Fruit fly (Drosophila melanogaster) whole organism, adult: ENCODE results near the gene CG31954.

Source experiments
- CG11617 ChIP-seq: fragments of 200-800 bp; sonication (Bioruptor generic); optimal IDR thresholded peaks from 2 replicates; lab custom pipeline; 2017; ENCODE audit warnings: mild to moderate bottlenecking, missing biosample characterization, missing genetic modification reagents, missing genetic modification characterization
- CG12768 ChIP-seq: fragments of 200-800 bp; sonication (Bioruptor generic); optimal IDR thresholded peaks from 2 replicates; lab custom pipeline; 2017; ENCODE audit warnings: missing biosample characterization, missing genetic modification characterization, mild to moderate bottlenecking, moderate library complexity, missing genetic modification reagents
- CG14711 ChIP-seq: fragments of 200-800 bp; sonication (Bioruptor generic); optimal IDR thresholded peaks from 2 replicates; lab custom pipeline; 2018; ENCODE audit warnings: missing biosample characterization, mild to moderate bottlenecking, missing genetic modification characterization, moderate library complexity
- CG1620 ChIP-seq: fragments of 200-800 bp; sonication (Bioruptor generic); optimal IDR thresholded peaks from 2 replicates; lab custom pipeline; 2016; ENCODE audit warnings: missing biosample characterization, missing genetic modification characterization
- CG7045 ChIP-seq: fragments of 200-800 bp; sonication (Bioruptor generic); optimal IDR thresholded peaks from 2 replicates; lab custom pipeline; 2017; ENCODE audit warnings: missing biosample characterization, mild to moderate bottlenecking, missing genetic modification characterization
- Mnt ChIP-seq: fragments of 200-800 bp; sonication (Bioruptor generic); optimal IDR thresholded peaks from 2 replicates; lab custom pipeline; 2016; ENCODE audit warnings: missing biosample characterization, mild to moderate bottlenecking, missing genetic modification characterization
- bab1 ChIP-seq: fragments of 200-800 bp; sonication (Bioruptor generic); optimal IDR thresholded peaks from 3 replicates; lab custom pipeline; 2019; ENCODE audit warnings: missing biosample characterization, mild to moderate bottlenecking, missing genetic modification characterization, moderate library complexity
- cic ChIP-seq: fragments of 200-800 bp; sonication (Bioruptor generic); optimal IDR thresholded peaks from 2 replicates; lab custom pipeline; 2017; ENCODE audit warnings: missing biosample characterization, mild to moderate bottlenecking, missing genetic modification characterization, moderate library complexity
- cnc ChIP-seq, 2 experiments: fragments of >200 bp; optimal IDR thresholded peaks; 2 replicates each; lab custom pipeline; 2017
- kay ChIP-seq: fragments of 200-800 bp; sonication (Bioruptor generic); peaks from one replicate; lab custom pipeline; 2016; ENCODE audit warnings: missing biosample characterization, missing genetic modification characterization, borderline replicate concordance
- ovo ChIP-seq: fragments of 200-800 bp; sonication (Bioruptor generic); optimal IDR thresholded peaks from 2 replicates; lab custom pipeline; 2016; ENCODE audit warnings: missing biosample characterization, missing genetic modification characterization
- tj ChIP-seq: fragments of 200-800 bp; sonication (Bioruptor generic); optimal IDR thresholded peaks from 3 replicates; lab custom pipeline; 2017; ENCODE audit warnings: missing biosample characterization, mild to moderate bottlenecking, missing genetic modification characterization, moderate library complexity

DNA sequence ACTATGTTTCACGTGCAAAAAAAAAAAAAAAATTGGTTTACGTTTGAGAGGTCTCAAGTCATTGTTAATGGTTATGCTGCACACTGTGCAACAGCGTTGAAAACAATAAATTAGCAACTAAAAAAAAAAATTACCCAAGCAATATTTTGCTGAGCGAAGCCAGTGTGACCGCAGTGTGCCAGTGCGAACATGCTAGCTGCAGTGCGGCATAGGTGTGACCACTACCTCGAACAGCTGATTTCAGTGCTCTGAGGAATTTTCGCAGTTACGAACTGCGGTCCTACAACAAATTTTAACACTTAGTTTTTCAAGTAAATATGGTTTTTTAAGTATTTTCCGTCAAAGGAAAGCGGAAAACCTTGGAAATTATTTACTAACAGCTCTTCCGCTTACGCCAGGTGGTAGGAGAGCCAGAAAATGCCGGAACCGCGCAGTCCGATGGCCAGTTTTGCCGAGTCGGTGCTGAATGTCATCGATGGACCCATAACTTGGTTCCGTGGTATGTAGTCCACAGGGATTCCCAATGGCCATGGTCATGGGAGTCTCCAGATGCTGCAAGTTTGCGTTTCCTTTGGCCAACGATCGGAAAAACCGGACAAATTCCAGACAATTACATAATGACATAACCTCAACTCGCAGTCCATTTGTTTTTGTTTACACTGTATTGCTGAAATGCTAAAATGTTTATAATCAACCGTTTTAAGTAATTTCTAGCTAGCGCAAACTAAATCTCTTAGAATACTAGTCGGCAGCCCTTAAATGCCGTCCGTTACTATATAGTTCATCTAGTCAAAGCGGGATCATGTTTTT lies 43.8 kb downstream of the CG31954 start, which contains the start of the genes msl-2 and ND-PDSW:
- TF ChIP-seq cnc (optimal IDR thresholded peaks at IDR 0.05; lab: Kevin White, UChicago) (no peak), Mnt (GFP tag; lab: Kevin White, UChicago) (peak; percentile 32), ovo (GFP tag; lab: Kevin White, UChicago) (no peak), tj (GFP tag; lab: Kevin White, UChicago) (peak; percentile 27), bab1 (GFP tag; lab: Kevin White, UChicago) (no peak), CG1620 (GFP tag; lab: Kevin White, UChicago) (no peak), kay (no peak), cic (GFP tag; lab: Kevin White, UChicago) (no peak), CG14711 (tag; lab: Kevin White, UChicago) (no peak), CG7045 (GFP tag; lab: Kevin White, UChicago) (no peak), CG12768 (GFP tag; lab: Kevin White, UChicago) (no peak), CG11617 (GFP tag; lab: Kevin White, UChicago) (no peak)
